Fruit fly (Drosophila melanogaster): ENCODE data around the gene cad.

The cad gene

dm6 chr2L:20734687-20735088, 35.8 kb upstream of the cad start:
- TF ChIP-seq CG11617 (GFP tag; optimal IDR thresholded peaks at IDR 0.05), result no peak
- TF ChIP-seq cnc (optimal IDR thresholded peaks at IDR 0.05), result no peak
- TF ChIP-seq CG5204 (GFP tag; optimal IDR thresholded peaks at IDR 0.05), result no peak
- TF ChIP-seq CG7045 (GFP tag; optimal IDR thresholded peaks at IDR 0.05), result no peak
- no peak for TF ChIP-seq CG12768 (GFP tag; optimal IDR thresholded peaks at IDR 0.05)
- no peak for TF ChIP-seq CG14711 (tag; optimal IDR thresholded peaks at IDR 0.05)
- TF ChIP-seq cic (GFP tag; optimal IDR thresholded peaks at IDR 0.05), result no peak
- TF ChIP-seq Clk (GFP tag; optimal IDR thresholded peaks at IDR 0.05), result no peak
- no peak for TF ChIP-seq bab1 (GFP tag; optimal IDR thresholded peaks at IDR 0.05)

- TF ChIP-seq kay (GFP tag; ENCODE audit: borderline replicate concordance) (no peak), CG7045 (GFP tag; optimal IDR thresholded peaks at IDR 0.05) (no peak), CG5204 (GFP tag; optimal IDR thresholded peaks at IDR 0.05) (no peak), ovo (GFP tag; optimal IDR thresholded peaks at IDR 0.05) (no peak), cic (GFP tag; optimal IDR thresholded peaks at IDR 0.05) (peak; percentile 4), tj (GFP tag; optimal IDR thresholded peaks at IDR 0.05) (no peak), bab1 (GFP tag; optimal IDR thresholded peaks at IDR 0.05) (no peak), Hr96 (GFP tag; optimal IDR thresholded peaks at IDR 0.05) (no peak), CG33017 (tag; optimal IDR thresholded peaks at IDR 0.05) (no peak), CG11617 (GFP tag; optimal IDR thresholded peaks at IDR 0.05) (no peak), Mnt (GFP tag; optimal IDR thresholded peaks at IDR 0.05) (peak; percentile 41), CG1620 (GFP tag; optimal IDR thresholded peaks at IDR 0.05) (no peak), toe (GFP tag; optimal IDR thresholded peaks at IDR 0.05) (no peak), CG7101 (tag; optimal IDR thresholded peaks at IDR 0.05) (no peak), pad (GFP tag; optimal IDR thresholded peaks at IDR 0.05) (no peak), cnc (optimal IDR thresholded peaks at IDR 0.05) (no peak), CG14711 (tag; optimal IDR thresholded peaks at IDR 0.05) (peak; percentile 23)
Observed at dm6 chr2L:20735121-20735855, 35.2 kb upstream of the cad start.

- TF ChIP-seq Mnt (GFP tag; optimal IDR thresholded peaks at IDR 0.05) (peak; percentile 48), toe (GFP tag; optimal IDR thresholded peaks at IDR 0.05) (peak; percentile 90), CG7101 (tag; optimal IDR thresholded peaks at IDR 0.05) (peak; percentile 66), cnc (optimal IDR thresholded peaks at IDR 0.05) (no peak), ovo (GFP tag; optimal IDR thresholded peaks at IDR 0.05) (no peak), bab1 (GFP tag; optimal IDR thresholded peaks at IDR 0.05) (peak; percentile 78), cic (GFP tag; optimal IDR thresholded peaks at IDR 0.05) (peak; percentile 23), Crg-1 (GFP tag; optimal IDR thresholded peaks at IDR 0.05) (peak; percentile 48), Hr96 (GFP tag; optimal IDR thresholded peaks at IDR 0.05) (peak; percentile 84), kay (GFP tag; ENCODE audit: borderline replicate concordance) (no peak), CG1620 (GFP tag; optimal IDR thresholded peaks at IDR 0.05) (peak; percentile 61), CG33017 (tag; optimal IDR thresholded peaks at IDR 0.05) (peak; percentile 49), CG5204 (GFP tag; optimal IDR thresholded peaks at IDR 0.05) (peak; percentile 64), CG11617 (GFP tag; optimal IDR thresholded peaks at IDR 0.05) (peak; percentile 74), CG7045 (GFP tag; optimal IDR thresholded peaks at IDR 0.05) (peak; percentile 48), CG14711 (tag; optimal IDR thresholded peaks at IDR 0.05) (peak; percentile 95), tj (GFP tag; optimal IDR thresholded peaks at IDR 0.05) (peak; percentile 47), pad (GFP tag; optimal IDR thresholded peaks at IDR 0.05) (peak; percentile 26), CG12768 (GFP tag; optimal IDR thresholded peaks at IDR 0.05) (peak; percentile 82), Clk (GFP tag; optimal IDR thresholded peaks at IDR 0.05) (no peak)
Observed at dm6 chr2L:20752160-20752559, 18.4 kb upstream of the cad start, which contains the start of the genes Amacr and Ns4. Gene Amacr, minus strand, starts transcription at chr2L:20752341. Gene Ns4, plus strand, starts transcription at chr2L:20752476.

dm6 chr2L:20757808-20758187, 12.7 kb upstream of the cad start, which contains the start of the genes Rhau and dia:
Gene Rhau, minus strand, starts transcription at chr2L:20757985.
Gene dia, plus strand, starts transcription at chr2L:20758144.
- TF ChIP-seq Mnt (GFP tag; optimal IDR thresholded peaks at IDR 0.05), result peak; percentile 34
- peak; percentile 38 for TF ChIP-seq CG7101 (tag; optimal IDR thresholded peaks at IDR 0.05)
- peak; percentile 24 for TF ChIP-seq CG1620 (GFP tag; optimal IDR thresholded peaks at IDR 0.05)
- peak; percentile 83 for TF ChIP-seq bab1 (GFP tag; optimal IDR thresholded peaks at IDR 0.05)
- no peak for TF ChIP-seq CG12768 (GFP tag; optimal IDR thresholded peaks at IDR 0.05)
- peak; percentile 10 for TF ChIP-seq tj (GFP tag; optimal IDR thresholded peaks at IDR 0.05)
- TF ChIP-seq CG33017 (tag; optimal IDR thresholded peaks at IDR 0.05), result no peak
- no peak for TF ChIP-seq pad (GFP tag; optimal IDR thresholded peaks at IDR 0.05)
- no peak for TF ChIP-seq Crg-1 (GFP tag; optimal IDR thresholded peaks at IDR 0.05)
- peak; percentile 32 for TF ChIP-seq toe (GFP tag; optimal IDR thresholded peaks at IDR 0.05)
- TF ChIP-seq Clk (GFP tag; optimal IDR thresholded peaks at IDR 0.05), result no peak
- TF ChIP-seq CG11617 (GFP tag; optimal IDR thresholded peaks at IDR 0.05), result peak; percentile 15
- TF ChIP-seq kay (GFP tag; ENCODE audit: borderline replicate concordance), result peak; percentile 35
- no peak for TF ChIP-seq cnc (optimal IDR thresholded peaks at IDR 0.05)
- TF ChIP-seq CG7045 (GFP tag; optimal IDR thresholded peaks at IDR 0.05), result no peak
- no peak for TF ChIP-seq Hr96 (GFP tag; optimal IDR thresholded peaks at IDR 0.05)
- TF ChIP-seq ovo (GFP tag; optimal IDR thresholded peaks at IDR 0.05), result no peak
- peak; percentile 51 for TF ChIP-seq CG14711 (tag; optimal IDR thresholded peaks at IDR 0.05)
- TF ChIP-seq CG5204 (GFP tag; optimal IDR thresholded peaks at IDR 0.05), result no peak
- no peak for TF ChIP-seq cic (GFP tag; optimal IDR thresholded peaks at IDR 0.05)

dm6 chr2L:20758188-20758846, 12.2 kb upstream of the cad start:
- TF ChIP-seq Mnt (GFP tag; optimal IDR thresholded peaks at IDR 0.05), result peak; percentile 5
- TF ChIP-seq CG11617 (GFP tag; optimal IDR thresholded peaks at IDR 0.05), result peak; percentile 12
- TF ChIP-seq ovo (GFP tag; optimal IDR thresholded peaks at IDR 0.05), result no peak
- no peak for TF ChIP-seq CG5204 (GFP tag; optimal IDR thresholded peaks at IDR 0.05)
- peak; percentile 32 for TF ChIP-seq pad (GFP tag; optimal IDR thresholded peaks at IDR 0.05)
- no peak for TF ChIP-seq cic (GFP tag; optimal IDR thresholded peaks at IDR 0.05)
- TF ChIP-seq CG7101 (tag; optimal IDR thresholded peaks at IDR 0.05), result no peak
- TF ChIP-seq kay (GFP tag; ENCODE audit: borderline replicate concordance), result no peak
- TF ChIP-seq CG7045 (GFP tag; optimal IDR thresholded peaks at IDR 0.05), result no peak
- no peak for TF ChIP-seq Hr96 (GFP tag; optimal IDR thresholded peaks at IDR 0.05)
- TF ChIP-seq CG12768 (GFP tag; optimal IDR thresholded peaks at IDR 0.05), result no peak
- no peak for TF ChIP-seq tj (GFP tag; optimal IDR thresholded peaks at IDR 0.05)
- peak; percentile 1 for TF ChIP-seq CG33017 (tag; optimal IDR thresholded peaks at IDR 0.05)
- no peak for TF ChIP-seq cnc (optimal IDR thresholded peaks at IDR 0.05)
- no peak for TF ChIP-seq Clk (GFP tag; optimal IDR thresholded peaks at IDR 0.05)
- no peak for TF ChIP-seq bab1 (GFP tag; optimal IDR thresholded peaks at IDR 0.05)
